Worm (Caenorhabditis elegans): ENCODE data around the gene tmem-131.

DNA sequence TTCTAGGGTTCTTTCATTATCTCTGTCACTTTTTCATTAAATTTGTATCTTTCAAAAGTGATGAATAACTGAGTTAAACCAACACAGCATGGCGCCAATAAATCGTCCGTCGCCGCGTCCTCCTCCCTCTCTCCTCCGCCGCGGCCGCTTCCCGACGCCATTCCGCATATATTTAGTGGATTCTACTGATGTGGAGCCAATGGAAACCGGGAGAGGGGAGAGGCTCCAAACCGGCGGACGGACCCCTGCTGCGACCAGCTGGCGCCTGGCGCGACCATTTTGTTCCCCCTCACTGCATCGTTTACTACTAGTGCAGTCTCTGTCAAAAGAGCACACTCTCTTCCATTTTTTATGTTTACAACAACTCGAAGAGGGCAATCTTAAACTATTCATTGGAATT, 46.8 kb downstream of the tmem-131 start:
- TF ChIP-seq med-1 (GFP tag; optimal IDR thresholded peaks at IDR 0.05; ENCODE audit: insufficient read depth) = no peak
- TF ChIP-seq tab-1 (GFP tag; IDR thresholded peaks at IDR 0.05) = no peak
- no peak for TF ChIP-seq ref-1 (GFP tag; conservative IDR thresholded peaks at IDR 0.05)
- no peak for TF ChIP-seq klf-2 (GFP tag; conservative IDR thresholded peaks at IDR 0.05)
- TF ChIP-seq flt-1 (GFP tag; IDR thresholded peaks at IDR 0.05) = no peak
- no peak for TF ChIP-seq ztf-23 (GFP tag; IDR thresholded peaks at IDR 0.05)
- TF ChIP-seq cog-1 (tag; optimal IDR thresholded peaks at IDR 0.05) = no peak
- TF ChIP-seq T22C8.4 (GFP tag; IDR thresholded peaks at IDR 0.05) = no peak
- TF ChIP-seq ztf-29 (GFP tag; IDR thresholded peaks at IDR 0.05) = no peak
